Worm (Caenorhabditis elegans): ENCODE data around the gene kin-20.

DNA sequence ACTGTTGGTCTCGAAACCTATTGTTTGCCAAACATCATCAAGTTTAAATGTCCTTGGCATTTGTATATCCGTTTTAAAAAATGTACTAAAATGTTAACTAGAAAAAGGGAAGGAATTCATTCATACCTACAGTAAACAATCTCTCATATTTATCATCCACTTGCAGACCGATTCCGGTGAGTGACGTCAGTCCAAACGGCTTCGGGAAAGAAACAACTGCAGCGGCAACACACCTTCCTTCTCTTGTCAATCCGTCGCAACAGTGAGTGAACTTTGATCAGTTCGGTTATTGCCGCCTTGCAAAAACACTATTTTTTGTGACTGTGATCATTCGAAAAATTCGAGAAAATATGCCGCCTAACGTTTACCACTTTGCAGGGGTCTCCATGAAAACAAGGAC is 13.4 kb downstream of the kin-20 start:
- no peak for TF ChIP-seq klf-2 (GFP tag; conservative IDR thresholded peaks at IDR 0.05)
- no peak for TF ChIP-seq med-1 (GFP tag; optimal IDR thresholded peaks at IDR 0.05; ENCODE audit: insufficient read depth)
- TF ChIP-seq tab-1 (GFP tag; IDR thresholded peaks at IDR 0.05): no peak
- TF ChIP-seq ztf-23 (GFP tag; IDR thresholded peaks at IDR 0.05): no peak
- no peak for TF ChIP-seq flt-1 (GFP tag; IDR thresholded peaks at IDR 0.05)
- no peak for TF ChIP-seq cog-1 (tag; optimal IDR thresholded peaks at IDR 0.05)
